Worm (Caenorhabditis elegans) whole organism, L4 larva: ENCODE data around the gene phg-1.

Source experiments
- ZK546.5 ChIP-seq, 2 experiments: sonication (generic microtip); optimal IDR thresholded peaks; 2 replicates each; lab custom pipeline; 2017; ENCODE audit warnings: missing biosample characterization in 2 of 2, missing genetic modification characterization in 2 of 2
- ama-1 ChIP-seq: fragments of 150-350 bp; optimal IDR thresholded peaks from 2 replicates; lab custom pipeline; 2014; ENCODE audit warnings: inconsistent platforms, mixed read lengths
- dve-1 ChIP-seq: sonication (generic microtip); optimal IDR thresholded peaks from 2 replicates; lab custom pipeline; 2017; ENCODE audit warnings: antibody characterized with exemption, mild to moderate bottlenecking, missing genetic modification characterization, missing compliant biosample characterization; ENCODE audit not compliant: insufficient read depth
- fkh-10 ChIP-seq: fragments of 150-350 bp; optimal IDR thresholded peaks from 2 replicates; lab custom pipeline; 2014; ENCODE audit warnings: missing biosample characterization, missing genetic modification reagents, missing genetic modification characterization
- gei-8 ChIP-seq: fragments of 200-800 bp; sonication (Bioruptor generic); optimal IDR thresholded peaks from 2 replicates; lab custom pipeline; 2018; ENCODE audit warnings: mild to moderate bottlenecking, missing genetic modification characterization, missing compliant biosample characterization
- jun-1 ChIP-seq: fragments of 150-350 bp; optimal IDR thresholded peaks from 2 replicates; lab custom pipeline; 2014; ENCODE audit warnings: missing biosample characterization, missing genetic modification reagents, missing genetic modification characterization
- lin-15B ChIP-seq: fragments of 150-350 bp; sonication (generic microtip); optimal IDR thresholded peaks from 3 replicates; lab custom pipeline; 2014; ENCODE audit warnings: missing biosample characterization, missing genetic modification characterization
- pha-4 ChIP-seq, 2 experiments: fragments of 150-350 bp in 1 of 2; fragments of 200-800 bp in 1 of 2; sonication (Bioruptor generic) in 1 of 2; IDR thresholded peaks in 1 of 2; optimal IDR thresholded peaks in 1 of 2; 2 replicates each; pipeline versions ENCODE4 v1.3.6 to Lab custom; 2014 to 2022; ENCODE audit warnings: missing genetic modification characterization in 2 of 2, missing genetic modification reagents in 2 of 2, missing biosample characterization in 1 of 2, missing compliant biosample characterization in 1 of 2
- set-16 ChIP-seq: fragments of 200-800 bp; sonication (Bioruptor generic); IDR thresholded peaks from 2 replicates; pipeline ENCODE4 v1.3.6; 2022; ENCODE audit warnings: missing genetic modification reagents, missing genetic modification characterization, missing compliant biosample characterization
- zag-1 ChIP-seq: fragments of 150-350 bp; optimal IDR thresholded peaks from 2 replicates; lab custom pipeline; 2014; ENCODE audit warnings: missing biosample characterization, missing genetic modification characterization

DNA sequence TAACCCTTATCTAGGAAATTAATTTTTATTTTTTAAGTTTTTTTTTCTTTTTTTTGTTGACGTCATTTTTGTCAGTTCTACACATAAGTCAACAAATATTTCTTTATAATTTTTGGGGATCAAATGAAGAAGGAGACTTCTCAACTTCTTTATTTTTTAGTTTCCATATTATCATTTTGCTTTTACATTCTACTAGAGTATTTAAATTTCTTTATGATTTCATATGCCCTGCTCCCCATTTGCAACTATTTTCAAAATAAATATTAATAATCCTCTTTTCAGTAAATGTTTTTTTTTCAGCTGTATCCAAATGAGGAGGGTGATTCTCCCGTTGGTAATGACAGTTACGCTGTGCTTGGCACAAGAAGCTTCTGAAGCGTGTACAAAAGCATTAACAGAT lies at the start of gene phg-1:
- no peak for TF ChIP-seq set-16
- no peak for TF ChIP-seq pha-4 (GFP tag; IDR thresholded peaks at IDR 0.05; lab: Robert Waterston, UW)
- TF ChIP-seq pha-4 (tag; optimal IDR thresholded peaks at IDR 0.05; lab: Kevin White, UChicago) = no peak
- no peak for TF ChIP-seq gei-8 (GFP tag; lab: Kevin White, UChicago)
- TF ChIP-seq ama-1 (lab: Kevin White, UChicago) = no peak
- no peak for TF ChIP-seq lin-15B (tag; lab: Kevin White, UChicago)
- no peak for TF ChIP-seq jun-1 (tag; lab: Kevin White, UChicago)
- TF ChIP-seq fkh-10 (GFP tag; lab: Kevin White, UChicago) = no peak
- no peak for TF ChIP-seq ZK546.5 (tag; optimal IDR thresholded peaks at IDR 0.05; lab: Kevin White, UChicago)
- no peak for TF ChIP-seq dve-1 (tag; lab: Kevin White, UChicago)
- TF ChIP-seq zag-1 (tag; lab: Kevin White, UChicago) = no peak
